Worm (Caenorhabditis elegans) whole organism, early embryonic: ENCODE measurements around the gene sul-1.

Source experiments
- B0310.2 ChIP-seq: sonication (generic microtip); optimal IDR thresholded peaks from 2 replicates; lab custom pipeline; 2016; ENCODE audit warnings: mild to moderate bottlenecking, missing genetic modification characterization, missing compliant biosample characterization
- F13C5.2 ChIP-seq: sonication (generic microtip); optimal IDR thresholded peaks from 2 replicates; lab custom pipeline; 2017; ENCODE audit warnings: mild to moderate bottlenecking, missing genetic modification characterization, inconsistent platforms, missing compliant biosample characterization
- aly-1 ChIP-seq: sonication (generic microtip); optimal IDR thresholded peaks from 2 replicates; lab custom pipeline; 2016; ENCODE audit warnings: missing genetic modification characterization, missing compliant biosample characterization
- ama-1 ChIP-seq: fragments of 150-350 bp; optimal IDR thresholded peaks from 2 replicates; lab custom pipeline; 2014
- ceh-13 ChIP-seq: fragments of 200-800 bp; sonication (Bioruptor generic); optimal IDR thresholded peaks from 2 replicates; lab custom pipeline; 2018; ENCODE audit warnings: mild to moderate bottlenecking, missing genetic modification characterization, missing compliant biosample characterization
- ceh-36 ChIP-seq: sonication (generic microtip); optimal IDR thresholded peaks from 2 replicates; lab custom pipeline; 2016; ENCODE audit warnings: missing genetic modification characterization, inconsistent platforms, missing compliant biosample characterization
- ets-7 ChIP-seq: sonication (generic microtip); optimal IDR thresholded peaks from 2 replicates; lab custom pipeline; 2016; ENCODE audit warnings: missing genotype, missing genetic modification characterization, missing compliant biosample characterization
- flt-1 ChIP-seq: fragments of 200-800 bp; sonication (Bioruptor generic); IDR thresholded peaks from 2 replicates; pipeline ENCODE4 v1.3.6; 2022; ENCODE audit warnings: missing genetic modification characterization, missing compliant biosample characterization
- hmbx-1 ChIP-seq: sonication (generic microtip); optimal IDR thresholded peaks from 2 replicates; lab custom pipeline; 2016; ENCODE audit warnings: mild to moderate bottlenecking, missing genetic modification characterization, missing compliant biosample characterization
- hmg-4 ChIP-seq: fragments of 200-800 bp; sonication (Bioruptor generic); optimal IDR thresholded peaks from 2 replicates; lab custom pipeline; 2018; ENCODE audit warnings: mild to moderate bottlenecking, missing genetic modification characterization, missing compliant biosample characterization
- hnd-1 ChIP-seq: sonication (generic microtip); optimal IDR thresholded peaks from 2 replicates; lab custom pipeline; 2016; ENCODE audit warnings: missing genetic modification characterization, missing compliant biosample characterization
- pes-1 ChIP-seq: fragments of 200-800 bp; sonication (Bioruptor generic); IDR thresholded peaks from 2 replicates; pipeline ENCODE4 v1.3.6; 2022; ENCODE audit warnings: missing genetic modification reagents, missing genetic modification characterization, missing compliant biosample characterization
- scrt-1 ChIP-seq: fragments of 200-800 bp; sonication (Bioruptor generic); IDR thresholded peaks from 2 replicates; pipeline ENCODE4 v1.3.6; 2022; ENCODE audit warnings: missing genetic modification characterization, missing compliant biosample characterization
- sea-1 ChIP-seq: fragments of 200-800 bp; sonication (Bioruptor generic); conservative IDR thresholded peaks from 2 replicates; pipeline ENCODE4 v1.3.6; 2022; ENCODE audit warnings: missing genetic modification characterization, missing compliant biosample characterization
- tbx-11 ChIP-seq: fragments of 200-800 bp; sonication (Bioruptor generic); IDR thresholded peaks from 2 replicates; pipeline ENCODE4 v1.3.6; 2022; ENCODE audit warnings: missing genetic modification characterization, missing compliant biosample characterization
- tbx-37 ChIP-seq: fragments of 200-800 bp; sonication (Bioruptor generic); conservative IDR thresholded peaks from 2 replicates; pipeline ENCODE4 v1.3.6; 2022; ENCODE audit warnings: missing genetic modification reagents, missing genetic modification characterization, missing compliant biosample characterization
- tra-4 ChIP-seq: sonication (generic microtip); optimal IDR thresholded peaks from 2 replicates; lab custom pipeline; 2017; ENCODE audit warnings: missing genetic modification characterization, missing compliant biosample characterization

Gene sul-1

ce11 chrX:3289183-3289582 is 18.5 kb upstream of the sul-1 start, which contains the start of gene K09C4.4:
Gene K09C4.4, plus strand, starts transcription at chrX:3289483.
- TF ChIP-seq tbx-11 (GFP tag; lab: Robert Waterston, UW) (no peak), hnd-1 (tag; lab: Kevin White, UChicago) (no peak), tbx-37 (GFP tag; lab: Robert Waterston, UW) (no peak), hmg-4 (GFP tag; lab: Kevin White, UChicago) (no peak), aly-1 (tag; lab: Kevin White, UChicago) (no peak), flt-1 (GFP tag; lab: Robert Waterston, UW) (no peak), F13C5.2 (tag; lab: Kevin White, UChicago) (no peak), ama-1 (lab: Kevin White, UChicago) (no peak), pes-1 (GFP tag; lab: Robert Waterston, UW) (no peak), ceh-13 (GFP tag; lab: Kevin White, UChicago) (no peak)

- TF ChIP-seq ceh-13 (GFP tag; lab: Kevin White, UChicago) = no peak
- no peak for TF ChIP-seq pes-1 (GFP tag; lab: Robert Waterston, UW)
- TF ChIP-seq ceh-36 (tag; lab: Kevin White, UChicago) = no peak
- no peak for TF ChIP-seq tbx-37 (GFP tag; lab: Robert Waterston, UW)
- TF ChIP-seq tbx-11 (GFP tag; lab: Robert Waterston, UW) = no peak
- TF ChIP-seq sea-1 (GFP tag; lab: Robert Waterston, UW) = no peak
These were observed 14.7 kb upstream of the sul-1 start for ce11 chrX:3285448-3285847.

ce11 chrX:3284967-3285366 is 14.3 kb upstream of the sul-1 start:
- no peak for TF ChIP-seq tra-4
- TF ChIP-seq ets-7 = no peak
- TF ChIP-seq F13C5.2 (tag; lab: Kevin White, UChicago) = no peak
- TF ChIP-seq tbx-11 (GFP tag; lab: Robert Waterston, UW) = no peak
- no peak for TF ChIP-seq sea-1 (GFP tag; lab: Robert Waterston, UW)
- no peak for TF ChIP-seq B0310.2
- no peak for TF ChIP-seq hmg-4 (GFP tag; lab: Kevin White, UChicago)
- no peak for TF ChIP-seq ceh-36 (tag; lab: Kevin White, UChicago)
- no peak for TF ChIP-seq hnd-1 (tag; lab: Kevin White, UChicago)
- TF ChIP-seq scrt-1 (GFP tag; lab: Robert Waterston, UW) = no peak
- no peak for TF ChIP-seq hmbx-1 (tag; lab: Kevin White, UChicago)
- TF ChIP-seq ceh-13 (GFP tag; lab: Kevin White, UChicago) = no peak
- TF ChIP-seq ama-1 (lab: Kevin White, UChicago) = no peak
- no peak for TF ChIP-seq pes-1 (GFP tag; lab: Robert Waterston, UW)

- TF ChIP-seq ceh-36 (tag; lab: Kevin White, UChicago) (no peak), ets-7 (no peak), ama-1 (lab: Kevin White, UChicago) (no peak), sea-1 (GFP tag; lab: Robert Waterston, UW) (no peak)
These were observed 12.5 kb upstream of the sul-1 start for ce11 chrX:3283189-3283588.

- TF ChIP-seq hmbx-1 (tag; lab: Kevin White, UChicago) (no peak), hnd-1 (tag; lab: Kevin White, UChicago) (no peak), ama-1 (lab: Kevin White, UChicago) (no peak), ceh-13 (GFP tag; lab: Kevin White, UChicago) (no peak), aly-1 (tag; lab: Kevin White, UChicago) (no peak), hmg-4 (GFP tag; lab: Kevin White, UChicago) (no peak), ceh-36 (tag; lab: Kevin White, UChicago) (no peak), F13C5.2 (tag; lab: Kevin White, UChicago) (no peak), tra-4 (no peak), sea-1 (GFP tag; lab: Robert Waterston, UW) (no peak), flt-1 (GFP tag; lab: Robert Waterston, UW) (no peak), scrt-1 (GFP tag; lab: Robert Waterston, UW) (no peak)
These were observed 11.6 kb upstream of the sul-1 start, which contains the start of gene K09C4.5 for ce11 chrX:3282306-3282705. Gene K09C4.5, plus strand, starts transcription at chrX:3282631.

- TF ChIP-seq hmg-4 (GFP tag; lab: Kevin White, UChicago) (no peak), scrt-1 (GFP tag; lab: Robert Waterston, UW) (no peak), hnd-1 (tag; lab: Kevin White, UChicago) (no peak), ceh-13 (GFP tag; lab: Kevin White, UChicago) (no peak), B0310.2 (no peak), tbx-11 (GFP tag; lab: Robert Waterston, UW) (no peak), F13C5.2 (tag; lab: Kevin White, UChicago) (no peak), pes-1 (GFP tag; lab: Robert Waterston, UW) (no peak), ceh-36 (tag; lab: Kevin White, UChicago) (no peak), tra-4 (no peak), hmbx-1 (tag; lab: Kevin White, UChicago) (no peak), aly-1 (tag; lab: Kevin White, UChicago) (no peak)
These were observed 9.4 kb upstream of the sul-1 start, which contains the start of gene K09C4.10 for ce11 chrX:3280130-3280529. Gene K09C4.10, minus strand, starts transcription at chrX:3280230.

ce11 chrX:3272580-3272979 is 1.9 kb upstream of the sul-1 start, which contains the start of gene K09C4.7:
Gene K09C4.7, plus strand, starts transcription at chrX:3272880.
- TF ChIP-seq aly-1 (tag; lab: Kevin White, UChicago) (no peak), tbx-37 (GFP tag; lab: Robert Waterston, UW) (no peak), ceh-36 (tag; lab: Kevin White, UChicago) (no peak), ama-1 (lab: Kevin White, UChicago) (no peak), hnd-1 (tag; lab: Kevin White, UChicago) (no peak), scrt-1 (GFP tag; lab: Robert Waterston, UW) (no peak), sea-1 (GFP tag; lab: Robert Waterston, UW) (no peak), ceh-13 (GFP tag; lab: Kevin White, UChicago) (no peak), pes-1 (GFP tag; lab: Robert Waterston, UW) (no peak), hmg-4 (GFP tag; lab: Kevin White, UChicago) (no peak), tra-4 (no peak), flt-1 (GFP tag; lab: Robert Waterston, UW) (no peak), B0310.2 (no peak), ets-7 (no peak), tbx-11 (GFP tag; lab: Robert Waterston, UW) (no peak), F13C5.2 (tag; lab: Kevin White, UChicago) (no peak), hmbx-1 (tag; lab: Kevin White, UChicago) (no peak)
